Worm (Caenorhabditis elegans) whole organism, young adult: ENCODE data around the gene C56C10.7.

Source experiments
- ama-1 ChIP-seq, 3 experiments: fragments of 150-350 bp in 1 of 3; sonication (generic microtip) in 2 of 3; optimal IDR thresholded peaks; 2 replicates each; lab custom pipeline; 2014 to 2018; ENCODE audit warnings: missing biosample characterization in 2 of 3, missing genetic modification characterization in 2 of 3, missing genetic modification reagents in 2 of 3
- ceh-27 ChIP-seq: fragments of 200-800 bp; sonication (Bioruptor generic); optimal IDR thresholded peaks from 2 replicates; lab custom pipeline; 2018; ENCODE audit warnings: mild to moderate bottlenecking, missing genetic modification characterization, moderate library complexity, missing compliant biosample characterization
- hlh-12 ChIP-seq: sonication (generic microtip); optimal IDR thresholded peaks from 2 replicates; lab custom pipeline; 2016; ENCODE audit warnings: missing genetic modification characterization, missing compliant biosample characterization
- madf-10 ChIP-seq: sonication (generic microtip); optimal IDR thresholded peaks from 2 replicates; lab custom pipeline; 2016; ENCODE audit warnings: mild to moderate bottlenecking, missing genetic modification characterization, missing compliant biosample characterization
- rcor-1 ChIP-seq: fragments of 200-800 bp; sonication (Bioruptor generic); IDR thresholded peaks from 2 replicates; pipeline ENCODE4 v1.3.6; 2022; ENCODE audit warnings: missing genetic modification reagents, missing genetic modification characterization, missing compliant biosample characterization
- snpc-4 ChIP-seq, 5 experiments: fragments of 150-350 bp in 1 of 5; sonication (generic microtip) in 4 of 5; optimal IDR thresholded peaks; 2 replicates each; lab custom pipeline; 2014 to 2018; ENCODE audit warnings: missing genetic modification characterization in 5 of 5, missing biosample characterization in 3 of 5, antibody characterized with exemption in 2 of 5, mild to moderate bottlenecking in 2 of 5, missing compliant biosample characterization in 2 of 5, missing genotype in 2 of 5, moderate library complexity in 2 of 5, missing genetic modification reagents in 1 of 5
- ztf-25 ChIP-seq: fragments of 200-800 bp; sonication (Bioruptor generic); IDR thresholded peaks from 2 replicates; pipeline ENCODE4 v1.3.6; 2022; ENCODE audit warnings: missing genetic modification reagents, missing genetic modification characterization, missing compliant biosample characterization

- no peak for TF ChIP-seq ceh-27 (GFP tag; lab: Kevin White, UChicago)
- TF ChIP-seq hlh-12 (tag; lab: Kevin White, UChicago): no peak
- TF ChIP-seq madf-10 (tag; lab: Kevin White, UChicago): no peak
- TF ChIP-seq ztf-25 (GFP tag; lab: Robert Waterston, UW): no peak
- no peak for TF ChIP-seq rcor-1 (GFP tag; lab: Robert Waterston, UW)
- TF ChIP-seq snpc-4 (GFP tag; optimal IDR thresholded peaks at IDR 0.05; lab: Kevin White, UChicago): no peak
- no peak for TF ChIP-seq snpc-4 (tag; optimal IDR thresholded peaks at IDR 0.05; lab: Kevin White, UChicago)
- TF ChIP-seq ama-1 (optimal IDR thresholded peaks at IDR 0.05; lab: Kevin White, UChicago): no peak
- TF ChIP-seq ama-1 (GFP tag; optimal IDR thresholded peaks at IDR 0.05; lab: Kevin White, UChicago): no peak
Observed at ce11 chrII:6554677-6555076, 32.7 kb downstream of the C56C10.7 start, which contains the start of gene wrn-1.
